Worm (Caenorhabditis elegans) whole organism, L3 larva: ENCODE results near the gene rpia-1.

Experiments
- R02D3.7 ChIP-seq: fragments of 150-350 bp; optimal IDR thresholded peaks from 2 replicates; lab custom pipeline; 2014; ENCODE audit warnings: missing biosample characterization, missing genetic modification characterization
- aly-2 ChIP-seq: fragments of 150-350 bp; optimal IDR thresholded peaks from 2 replicates; lab custom pipeline; 2014; ENCODE audit warnings: missing biosample characterization, missing genetic modification characterization
- ceh-16 ChIP-seq: sonication (generic microtip); optimal IDR thresholded peaks from 2 replicates; lab custom pipeline; 2017; ENCODE audit warnings: missing biosample characterization, missing genetic modification characterization
- ceh-28 ChIP-seq: fragments of 150-350 bp; optimal IDR thresholded peaks from 2 replicates; lab custom pipeline; 2014; ENCODE audit warnings: missing biosample characterization, missing genetic modification reagents, missing genetic modification characterization
- ceh-9 ChIP-seq: sonication (generic microtip); optimal IDR thresholded peaks from 2 replicates; lab custom pipeline; 2018; ENCODE audit warnings: missing biosample characterization, missing genetic modification characterization
- daf-12 ChIP-seq: fragments of 150-350 bp; optimal IDR thresholded peaks from 2 replicates; lab custom pipeline; 2014; ENCODE audit warnings: missing biosample characterization, missing genetic modification reagents, missing genetic modification characterization
- egl-27 ChIP-seq: sonication (generic microtip); optimal IDR thresholded peaks from 4 replicates; lab custom pipeline; 2017; ENCODE audit warnings: missing biosample characterization, missing genetic modification reagents, missing genetic modification characterization
- egl-5 ChIP-seq: fragments of 150-350 bp; optimal IDR thresholded peaks from 2 replicates; lab custom pipeline; 2017; ENCODE audit warnings: missing biosample characterization, missing genetic modification reagents, missing genetic modification characterization, inconsistent platforms
- elt-1 ChIP-seq: fragments of 150-350 bp; optimal IDR thresholded peaks from 2 replicates; lab custom pipeline; 2014; ENCODE audit warnings: missing biosample characterization, missing genetic modification characterization
- elt-2 ChIP-seq: sonication (generic microtip); optimal IDR thresholded peaks from 2 replicates; lab custom pipeline; 2016; ENCODE audit warnings: missing genetic modification reagents, mild to moderate bottlenecking, missing genetic modification characterization, missing compliant biosample characterization
- elt-3 ChIP-seq, 3 experiments: fragments of 150-350 bp in 1 of 3; sonication (generic microtip) in 2 of 3; optimal IDR thresholded peaks; 2 replicates in 2 of 3; 4 replicates in 1 of 3; lab custom pipeline; 2014 to 2017; ENCODE audit warnings: missing biosample characterization in 3 of 3, missing genetic modification characterization in 3 of 3
- eor-1 ChIP-seq, 2 experiments: fragments of 150-350 bp; optimal IDR thresholded peaks; 2 replicates each; lab custom pipeline; 2014 to 2018; ENCODE audit warnings: missing biosample characterization in 2 of 2, missing genetic modification characterization in 2 of 2
- fkh-10 ChIP-seq: sonication (generic microtip); optimal IDR thresholded peaks from 2 replicates; lab custom pipeline; 2017; ENCODE audit warnings: missing biosample characterization, missing genetic modification reagents, missing genetic modification characterization
- fkh-2 ChIP-seq: fragments of 150-350 bp; optimal IDR thresholded peaks from 2 replicates; lab custom pipeline; 2014; ENCODE audit warnings: missing biosample characterization, missing genetic modification reagents, missing genetic modification characterization
- hmg-11 ChIP-seq: sonication (generic microtip); optimal IDR thresholded peaks from 2 replicates; lab custom pipeline; 2016; ENCODE audit warnings: missing genetic modification characterization, missing compliant biosample characterization
- jun-1 ChIP-seq: fragments of 150-350 bp; optimal IDR thresholded peaks from 2 replicates; lab custom pipeline; 2014; ENCODE audit warnings: missing biosample characterization, missing genetic modification reagents, missing genetic modification characterization
- lin-15B ChIP-seq: fragments of 150-350 bp; optimal IDR thresholded peaks from 2 replicates; lab custom pipeline; 2014; ENCODE audit warnings: missing biosample characterization, missing genetic modification characterization
- lin-39 ChIP-seq: fragments of 150-350 bp; optimal IDR thresholded peaks from 2 replicates; lab custom pipeline; 2018; ENCODE audit warnings: missing biosample characterization, missing genetic modification reagents, missing genetic modification characterization
- lsy-12 ChIP-seq: sonication (generic microtip); optimal IDR thresholded peaks from 2 replicates; lab custom pipeline; 2016; ENCODE audit warnings: mild to moderate bottlenecking, missing genetic modification characterization, missing compliant biosample characterization
- mdl-1 ChIP-seq: fragments of 150-350 bp; optimal IDR thresholded peaks from 2 replicates; lab custom pipeline; 2014; ENCODE audit warnings: missing biosample characterization, missing genetic modification characterization
- nfya-1 ChIP-seq: sonication (generic microtip); optimal IDR thresholded peaks from 2 replicates; lab custom pipeline; 2017; ENCODE audit warnings: missing genetic modification characterization, mild to moderate bottlenecking, missing compliant biosample characterization, antibody characterized with exemption, moderate library complexity; ENCODE audit not compliant: insufficient read depth
- nhr-12 ChIP-seq: fragments of 150-350 bp; optimal IDR thresholded peaks from 2 replicates; lab custom pipeline; 2014; ENCODE audit warnings: missing biosample characterization, missing genetic modification characterization
- nhr-23 ChIP-seq: fragments of 150-350 bp; optimal IDR thresholded peaks from 2 replicates; lab custom pipeline; 2014; ENCODE audit warnings: missing biosample characterization, missing genetic modification reagents, missing genetic modification characterization
- nhr-237 ChIP-seq: fragments of 150-350 bp; optimal IDR thresholded peaks from 2 replicates; lab custom pipeline; 2014; ENCODE audit warnings: missing biosample characterization, missing genetic modification characterization
- nhr-25 ChIP-seq: sonication (generic microtip); optimal IDR thresholded peaks from 2 replicates; lab custom pipeline; 2017; ENCODE audit warnings: missing biosample characterization, missing genetic modification characterization
- nhr-28 ChIP-seq: fragments of 150-350 bp; optimal IDR thresholded peaks from 2 replicates; lab custom pipeline; 2014; ENCODE audit warnings: missing biosample characterization, missing genetic modification characterization
- nhr-43 ChIP-seq: sonication (generic microtip); optimal IDR thresholded peaks from 2 replicates; lab custom pipeline; 2016; ENCODE audit warnings: mild to moderate bottlenecking, missing genetic modification characterization, missing compliant biosample characterization; ENCODE audit not compliant: poor library complexity, severe bottlenecking
- nhr-67 ChIP-seq: fragments of 150-350 bp; optimal IDR thresholded peaks from 2 replicates; lab custom pipeline; 2014; ENCODE audit warnings: missing biosample characterization, missing genetic modification characterization
- pha-4 ChIP-seq: fragments of 150-350 bp; optimal IDR thresholded peaks from 2 replicates; lab custom pipeline; 2014; ENCODE audit warnings: missing biosample characterization, missing genetic modification reagents, missing genetic modification characterization
- pqm-1 ChIP-seq: fragments of 150-350 bp; optimal IDR thresholded peaks from 2 replicates; lab custom pipeline; 2017; ENCODE audit warnings: missing biosample characterization, missing genetic modification characterization, inconsistent platforms
- skn-1 ChIP-seq: fragments of 150-350 bp; optimal IDR thresholded peaks from 2 replicates; lab custom pipeline; 2014; ENCODE audit warnings: missing biosample characterization, missing genetic modification characterization
- snpc-4 ChIP-seq: fragments of 150-350 bp; optimal IDR thresholded peaks from 2 replicates; lab custom pipeline; 2014; ENCODE audit warnings: missing biosample characterization, missing genetic modification characterization
- unc-39 ChIP-seq: sonication (generic microtip); optimal IDR thresholded peaks from 4 replicates; lab custom pipeline; 2017; ENCODE audit warnings: missing biosample characterization, missing genetic modification characterization
- unc-62 ChIP-seq: fragments of 150-350 bp; sonication (generic microtip); optimal IDR thresholded peaks from 4 replicates; lab custom pipeline; 2014; ENCODE audit warnings: missing biosample characterization, missing genetic modification reagents, missing genetic modification characterization
- zag-1 ChIP-seq: fragments of 150-350 bp; optimal IDR thresholded peaks from 2 replicates; lab custom pipeline; 2014; ENCODE audit warnings: missing biosample characterization, missing genetic modification characterization
- ztf-4 ChIP-seq: fragments of 150-350 bp; optimal IDR thresholded peaks from 2 replicates; lab custom pipeline; 2014; ENCODE audit warnings: missing biosample characterization, missing genetic modification characterization

Gene rpia-1

DNA sequence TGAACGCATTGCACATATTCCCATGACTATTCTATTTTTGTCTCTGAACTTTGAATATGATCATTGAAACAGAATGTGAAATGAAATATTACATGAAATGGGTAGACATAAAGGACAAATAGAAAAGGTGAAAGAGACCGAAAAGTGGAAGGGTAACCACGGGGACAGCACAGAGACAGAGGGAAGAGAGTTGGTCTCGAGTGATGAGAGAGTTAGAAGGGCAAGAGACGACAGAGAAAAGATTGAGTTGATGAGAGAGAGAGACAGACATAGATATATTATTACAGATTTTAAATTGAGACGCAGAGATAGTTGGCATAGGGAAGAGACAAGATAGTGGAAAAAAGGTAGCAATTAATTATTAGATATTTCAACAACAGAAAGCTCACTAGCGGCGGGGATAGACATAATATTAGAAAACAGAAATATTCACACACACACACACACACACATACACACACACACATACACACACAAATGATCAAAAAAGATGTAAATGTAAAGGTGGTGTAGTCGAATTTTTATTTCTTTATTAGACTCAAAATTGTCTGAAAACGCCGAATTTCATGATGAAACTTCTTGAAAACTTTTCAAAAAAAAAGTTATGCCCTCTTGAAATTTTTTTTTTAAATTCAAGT, 6.2 kb upstream of the rpia-1 start (continued):
- peak; percentile 76 for TF ChIP-seq jun-1 (tag; lab: Kevin White, UChicago)
- peak; percentile 28 for TF ChIP-seq hmg-11
- TF ChIP-seq nhr-67 (tag; lab: Kevin White, UChicago), result no peak
- TF ChIP-seq ceh-28 (tag; lab: Kevin White, UChicago), result peak; percentile 41

- TF ChIP-seq ztf-4 (tag; lab: Kevin White, UChicago) (no peak), nhr-237 (tag; lab: Kevin White, UChicago) (no peak), fkh-2 (tag; lab: Kevin White, UChicago) (no peak), pqm-1 (tag; lab: Kevin White, UChicago) (peak; percentile 63), skn-1 (no peak), lsy-12 (tag; lab: Kevin White, UChicago) (no peak), egl-5 (no peak), aly-2 (tag; lab: Kevin White, UChicago) (no peak), unc-62 (GFP tag; lab: Kevin White, UChicago) (no peak), nhr-43 (tag; lab: Kevin White, UChicago) (peak; percentile 28), eor-1 (tag; optimal IDR thresholded peaks at IDR 0.05; lab: Kevin White, UChicago) (no peak), snpc-4 (tag; lab: Kevin White, UChicago) (no peak), egl-27 (tag; lab: Kevin White, UChicago) (peak; percentile 46), zag-1 (tag; lab: Kevin White, UChicago) (no peak), nhr-23 (tag; lab: Kevin White, UChicago) (peak; percentile 68), nhr-25 (tag; lab: Kevin White, UChicago) (peak; percentile 42), elt-1 (tag; lab: Kevin White, UChicago) (no peak), jun-1 (tag; lab: Kevin White, UChicago) (peak; percentile 22), elt-2 (tag; lab: Kevin White, UChicago) (peak; percentile 26), ceh-16 (tag; lab: Kevin White, UChicago) (no peak), pha-4 (peak; percentile 31)
Observed at ce11 chrIII:7120477-7120876, 2.5 kb upstream of the rpia-1 start.

DNA sequence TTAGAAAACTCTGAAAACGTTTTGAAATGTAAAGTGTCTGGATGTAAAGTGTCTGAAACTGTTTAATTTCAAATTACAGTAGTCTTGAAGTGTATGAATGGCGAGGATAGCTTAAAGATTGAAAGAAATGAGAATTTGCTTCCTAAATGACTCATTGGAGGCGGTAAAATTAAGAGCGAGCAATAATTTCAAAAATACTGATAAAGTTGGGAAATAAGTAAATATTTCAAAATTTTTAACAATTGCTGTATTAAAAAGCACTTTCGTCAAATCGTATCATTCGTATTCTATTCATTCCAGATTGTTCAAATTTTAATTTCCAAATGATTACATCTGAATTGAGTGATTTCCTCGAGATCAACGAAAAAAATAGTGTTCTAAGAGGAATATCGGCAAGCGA, 1.4 kb downstream of the rpia-1 start, which contains the start of gene B0280.2:
Gene B0280.2, plus strand, starts transcription at position 301 of the 400 bp plus-strand sequence.
- no peak for TF ChIP-seq elt-3 (tag; optimal IDR thresholded peaks at IDR 0.05; lab: Kevin White, UChicago)
- TF ChIP-seq unc-39, result no peak
- no peak for TF ChIP-seq lin-15B (tag; lab: Kevin White, UChicago)
- no peak for TF ChIP-seq nhr-43 (tag; lab: Kevin White, UChicago)

DNA sequence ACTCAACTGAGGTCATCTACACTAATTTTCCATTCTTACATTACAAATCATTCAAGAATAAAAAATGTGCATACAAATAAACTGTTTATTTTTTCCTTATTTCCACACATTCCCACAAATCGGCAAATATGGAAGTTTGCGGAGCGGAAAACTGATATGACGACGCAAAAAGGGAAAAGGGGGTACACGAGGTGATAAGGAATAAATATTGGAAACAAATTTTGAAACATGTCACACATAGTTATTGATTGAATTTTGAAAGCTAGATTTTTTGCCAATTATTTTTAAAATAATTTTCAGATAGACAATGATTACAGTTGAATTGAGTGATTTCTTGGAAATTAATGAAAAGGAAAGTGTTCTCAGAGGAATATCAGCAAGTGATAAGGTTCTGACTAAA, 5.7 kb downstream of the rpia-1 start, which contains the start of gene viro-2:
Gene viro-2, plus strand, starts transcription at position 301 of the 400 bp plus-strand sequence.
- TF ChIP-seq elt-2 (tag; lab: Kevin White, UChicago), result peak; percentile 25

- no peak for TF ChIP-seq jun-1 (tag; lab: Kevin White, UChicago)
- TF ChIP-seq elt-3 (tag; optimal IDR thresholded peaks at IDR 0.05; lab: Kevin White, UChicago), result no peak
- peak; percentile 5 for TF ChIP-seq lin-15B (tag; lab: Kevin White, UChicago)
- TF ChIP-seq daf-12 (tag; lab: Kevin White, UChicago), result no peak
- TF ChIP-seq mdl-1 (tag; lab: Kevin White, UChicago), result no peak
- TF ChIP-seq pqm-1 (tag; lab: Kevin White, UChicago), result no peak
- TF ChIP-seq fkh-10 (GFP tag; lab: Kevin White, UChicago), result no peak
- peak; percentile 31 for TF ChIP-seq pha-4
- TF ChIP-seq unc-62 (GFP tag; lab: Kevin White, UChicago), result no peak
- TF ChIP-seq ceh-9 (tag; lab: Kevin White, UChicago), result no peak
- TF ChIP-seq snpc-4 (tag; lab: Kevin White, UChicago), result no peak
- TF ChIP-seq nhr-67 (tag; lab: Kevin White, UChicago), result no peak
- peak; percentile 6 for TF ChIP-seq nfya-1
- TF ChIP-seq egl-5, result no peak
- TF ChIP-seq nhr-12 (tag; lab: Kevin White, UChicago), result no peak
- no peak for TF ChIP-seq nhr-28
- no peak for TF ChIP-seq R02D3.7 (tag; lab: Kevin White, UChicago)
- no peak for TF ChIP-seq lin-39 (tag; lab: Kevin White, UChicago)
- TF ChIP-seq skn-1, result no peak
- TF ChIP-seq, all 47 proteins: peak for 3
Observed at ce11 chrIII:7133559-7133958, 10.6 kb downstream of the rpia-1 start, which contains the start of the genes pot-1 and ggtb-1. pot-1 (minus strand) TSS chrIII:7133678. ggtb-1 (plus strand) TSS chrIII:7133766.
